Fruit fly (Drosophila melanogaster): Measurements from ENCODE around the gene Mnat9.

Mnat9 gene

DNA sequence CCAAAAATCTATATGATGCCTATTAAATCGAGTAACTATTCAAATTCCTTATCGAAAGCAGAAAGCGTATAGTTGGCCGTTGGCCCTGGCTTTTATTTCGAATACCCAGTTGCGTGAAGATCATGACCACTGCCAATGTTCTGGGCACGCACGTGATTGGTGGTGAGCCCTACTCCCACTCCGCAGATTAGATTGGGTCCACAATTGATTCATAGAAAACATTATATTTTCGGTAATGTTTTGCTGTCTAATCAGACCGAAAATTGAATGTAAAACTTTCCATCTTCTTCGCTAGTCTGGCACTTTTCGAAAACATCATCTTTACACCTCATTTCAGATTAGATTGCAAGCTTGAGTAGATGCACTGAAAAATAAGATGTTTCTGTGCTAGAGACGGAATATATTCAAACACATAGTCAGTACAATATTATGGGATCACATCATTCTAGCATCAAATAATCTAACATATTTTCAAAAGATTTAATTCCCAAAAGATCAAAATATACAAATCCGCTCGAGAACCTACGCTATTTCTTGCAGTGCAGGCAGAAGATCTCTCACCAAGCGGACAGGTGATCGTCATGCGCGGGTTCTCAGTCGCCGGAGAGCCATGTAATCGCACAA lies 23.6 kb downstream of the Mnat9 start, which contains the start of gene CG1774 (continued):
- TF ChIP-seq CG10267 (tag; optimal IDR thresholded peaks at IDR 0.05) (peak; percentile 57), luna (GFP tag; optimal IDR thresholded peaks at IDR 0.05) (peak; percentile 77), gt (GFP tag; IDR thresholded peaks at IDR 0.05) (no peak), NC2α (GFP tag; optimal IDR thresholded peaks at IDR 0.05) (no peak), Atf6 (GFP tag; IDR thresholded peaks at IDR 0.05) (peak; percentile 89), Bdp1 (GFP tag; optimal IDR thresholded peaks at IDR 0.05) (peak; percentile 49), ara (GFP tag; IDR thresholded peaks at IDR 0.05) (peak; percentile 21; the same call in 1 of the 2 replicates), CoRest (tag; optimal IDR thresholded peaks at IDR 0.05) (peak; percentile 79), CG34376 (GFP tag; optimal IDR thresholded peaks at IDR 0.05) (peak; percentile 79), D (optimal IDR thresholded peaks at IDR 0.05) (no peak), D (GFP tag; optimal IDR thresholded peaks at IDR 0.05) (peak; percentile 4), dmrt11E (tag; optimal IDR thresholded peaks at IDR 0.05) (peak; percentile 43), zf30C (GFP tag; optimal IDR thresholded peaks at IDR 0.05) (peak; percentile 73), unc-4 (GFP tag; IDR thresholded peaks at IDR 0.05; ENCODE audit: partially characterized antibody) (no peak), Side (GFP tag; optimal IDR thresholded peaks at IDR 0.05) (peak; percentile 74), pb (GFP tag; optimal IDR thresholded peaks at IDR 0.05) (peak; percentile 45), twi (tag; optimal IDR thresholded peaks at IDR 0.05) (no peak), CG1529 (GFP tag; optimal IDR thresholded peaks at IDR 0.05) (peak; percentile 37), CG30020 (tag; optimal IDR thresholded peaks at IDR 0.05) (no peak), CG15514 (GFP tag; optimal IDR thresholded peaks at IDR 0.05) (peak; percentile 81), ssp (GFP tag; IDR thresholded peaks at IDR 0.05) (peak; percentile 38; the same call in 1 of the 2 replicates), Spps (tag; optimal IDR thresholded peaks at IDR 0.05) (peak; percentile 20), Stat92E (GFP tag; optimal IDR thresholded peaks at IDR 0.05) (no peak), CG3065 (GFP tag; optimal IDR thresholded peaks at IDR 0.05) (no peak), CG9215 (GFP tag; IDR thresholded peaks at IDR 0.05) (peak; percentile 75), crp (GFP tag; optimal IDR thresholded peaks at IDR 0.05) (peak in 1 of 2 experiments; percentile 23), Nf-YC (tag; optimal IDR thresholded peaks at IDR 0.05) (peak; percentile 37), grn (GFP tag; optimal IDR thresholded peaks at IDR 0.05) (peak; percentile 23), CG12219 (GFP tag; optimal IDR thresholded peaks at IDR 0.05) (peak; percentile 66), NC2β (GFP tag; optimal IDR thresholded peaks at IDR 0.05) (peak; percentile 52), exex (tag; optimal IDR thresholded peaks at IDR 0.05) (peak; percentile 86), CG7556 (GFP tag; optimal IDR thresholded peaks at IDR 0.05) (peak; percentile 79), CG31388 (GFP tag; optimal IDR thresholded peaks at IDR 0.05) (no peak), CG2116 (GFP tag; optimal IDR thresholded peaks at IDR 0.05) (peak; percentile 18), Kr (GFP tag; optimal IDR thresholded peaks at IDR 0.05) (no peak), pzg (GFP tag; optimal IDR thresholded peaks at IDR 0.05) (peak; percentile 16), Dip3 (GFP tag; optimal IDR thresholded peaks at IDR 0.05) (peak; percentile 89), Hsf (GFP tag; optimal IDR thresholded peaks at IDR 0.05) (peak; percentile 81), Dp (GFP tag; optimal IDR thresholded peaks at IDR 0.05) (no peak), zen2 (GFP tag; IDR thresholded peaks at IDR 0.05; ENCODE audit: partially characterized antibody) (no peak), CG5245 (GFP tag; optimal IDR thresholded peaks at IDR 0.05) (peak; percentile 42), CG42726 (GFP tag; IDR thresholded peaks at IDR 0.05; ENCODE audit: partially characterized antibody) (no peak), MTF-1 (GFP tag; optimal IDR thresholded peaks at IDR 0.05; ENCODE audit: borderline replicate concordance) (no peak), CG31224 (GFP tag; IDR thresholded peaks at IDR 0.05) (peak; percentile 72), z (GFP tag; IDR thresholded peaks at IDR 0.05) (no peak), CG16779 (GFP tag; IDR thresholded peaks at IDR 0.05) (peak; percentile 71; the same call in 1 of the 2 replicates), CG11723 (GFP tag; optimal IDR thresholded peaks at IDR 0.05) (peak; percentile 33), corto (GFP tag; optimal IDR thresholded peaks at IDR 0.05) (peak; percentile 84), CG12942 (GFP tag; optimal IDR thresholded peaks at IDR 0.05) (peak; percentile 54)

Measured in whole organism, embryonic.